Fruit fly (Drosophila melanogaster) whole organism: ENCODE results near the gene Actn3.

ENCODE experiments used
- CG8478 ChIP-seq: fragments of >200 bp; optimal IDR thresholded peaks from 2 replicates; lab custom pipeline; 2018; ENCODE audit warnings: inconsistent platforms
- Dll ChIP-seq: fragments of >200 bp; optimal IDR thresholded peaks from 2 replicates; lab custom pipeline; 2017
- EcR ChIP-seq, 2 experiments: fragments of >200 bp; optimal IDR thresholded peaks; 2 replicates each; lab custom pipeline; 2017; ENCODE audit warnings: missing biosample characterization in 2 of 2, missing genetic modification characterization in 2 of 2, missing genetic modification reagents in 2 of 2
- pan ChIP-seq: fragments of >200 bp; optimal IDR thresholded peaks from 2 replicates; lab custom pipeline; 2017
- psq ChIP-seq: fragments of >200 bp; optimal IDR thresholded peaks from 2 replicates; lab custom pipeline; 2017
- usp ChIP-seq: fragments of >200 bp; optimal IDR thresholded peaks from 2 replicates; lab custom pipeline; 2017; ENCODE audit warnings: missing biosample characterization, missing genetic modification characterization, mixed read lengths

Gene Actn3

dm6 chr3R:16980958-16981623 is 3.5 kb upstream of the Actn3 start:
- TF ChIP-seq psq (lab: Kevin White, UChicago) (no peak), CG8478 (lab: Kevin White, UChicago) (no peak), EcR (GFP tag; optimal IDR thresholded peaks at IDR 0.05; lab: Kevin White, UChicago) (no peak), Dll (lab: Kevin White, UChicago) (no peak), pan (lab: Kevin White, UChicago) (no peak), usp (GFP tag; lab: Kevin White, UChicago) (no peak)

dm6 chr3R:16974904-16975303 is 2.7 kb downstream of the Actn3 start, which contains the start of gene VhaM9.7-d:
Gene VhaM9.7-d, plus strand, starts transcription at chr3R:16975204.
- TF ChIP-seq Dll (lab: Kevin White, UChicago), result no peak
- TF ChIP-seq usp (GFP tag; lab: Kevin White, UChicago), result no peak
- TF ChIP-seq psq (lab: Kevin White, UChicago), result no peak
- TF ChIP-seq pan (lab: Kevin White, UChicago), result no peak
- TF ChIP-seq CG8478 (lab: Kevin White, UChicago), result no peak
- TF ChIP-seq EcR (GFP tag; optimal IDR thresholded peaks at IDR 0.05; lab: Kevin White, UChicago), result no peak

- TF ChIP-seq Dll (lab: Kevin White, UChicago) (no peak), CG8478 (lab: Kevin White, UChicago) (no peak), usp (GFP tag; lab: Kevin White, UChicago) (no peak), EcR (GFP tag; optimal IDR thresholded peaks at IDR 0.05; lab: Kevin White, UChicago) (no peak), psq (lab: Kevin White, UChicago) (no peak), pan (lab: Kevin White, UChicago) (no peak)
These were observed 5.0 kb downstream of the Actn3 start for dm6 chr3R:16972575-16972974.

DNA sequence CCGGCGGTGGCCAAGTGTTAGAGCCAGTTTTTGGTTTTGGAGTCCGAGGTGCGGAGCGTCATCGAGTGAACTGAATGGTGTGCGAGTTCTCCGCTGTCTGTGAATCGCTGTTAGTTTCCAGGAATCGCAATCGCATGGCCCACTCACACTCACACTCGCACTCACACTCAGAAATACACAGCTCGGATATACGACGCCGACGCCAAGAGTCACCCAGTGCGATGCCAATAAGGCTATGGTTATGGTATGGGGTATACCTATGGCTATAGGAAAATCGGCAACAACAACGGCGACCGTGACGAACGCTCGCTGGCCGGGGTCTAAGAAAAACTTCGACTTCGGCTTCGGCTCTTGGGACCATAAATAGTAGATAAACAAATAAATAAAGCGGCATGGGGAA is 5.5 kb downstream of the Actn3 start, which contains the start of gene Abd-B:
Gene Abd-B, minus strand, starts transcription at position 101 of the 400 bp plus-strand sequence.
- no peak for TF ChIP-seq CG8478 (lab: Kevin White, UChicago)
- no peak for TF ChIP-seq usp (GFP tag; lab: Kevin White, UChicago)
- TF ChIP-seq psq (lab: Kevin White, UChicago), result no peak
- TF ChIP-seq EcR (GFP tag; optimal IDR thresholded peaks at IDR 0.05; lab: Kevin White, UChicago), result no peak
- TF ChIP-seq Dll (lab: Kevin White, UChicago), result no peak
- TF ChIP-seq pan (lab: Kevin White, UChicago), result no peak

DNA sequence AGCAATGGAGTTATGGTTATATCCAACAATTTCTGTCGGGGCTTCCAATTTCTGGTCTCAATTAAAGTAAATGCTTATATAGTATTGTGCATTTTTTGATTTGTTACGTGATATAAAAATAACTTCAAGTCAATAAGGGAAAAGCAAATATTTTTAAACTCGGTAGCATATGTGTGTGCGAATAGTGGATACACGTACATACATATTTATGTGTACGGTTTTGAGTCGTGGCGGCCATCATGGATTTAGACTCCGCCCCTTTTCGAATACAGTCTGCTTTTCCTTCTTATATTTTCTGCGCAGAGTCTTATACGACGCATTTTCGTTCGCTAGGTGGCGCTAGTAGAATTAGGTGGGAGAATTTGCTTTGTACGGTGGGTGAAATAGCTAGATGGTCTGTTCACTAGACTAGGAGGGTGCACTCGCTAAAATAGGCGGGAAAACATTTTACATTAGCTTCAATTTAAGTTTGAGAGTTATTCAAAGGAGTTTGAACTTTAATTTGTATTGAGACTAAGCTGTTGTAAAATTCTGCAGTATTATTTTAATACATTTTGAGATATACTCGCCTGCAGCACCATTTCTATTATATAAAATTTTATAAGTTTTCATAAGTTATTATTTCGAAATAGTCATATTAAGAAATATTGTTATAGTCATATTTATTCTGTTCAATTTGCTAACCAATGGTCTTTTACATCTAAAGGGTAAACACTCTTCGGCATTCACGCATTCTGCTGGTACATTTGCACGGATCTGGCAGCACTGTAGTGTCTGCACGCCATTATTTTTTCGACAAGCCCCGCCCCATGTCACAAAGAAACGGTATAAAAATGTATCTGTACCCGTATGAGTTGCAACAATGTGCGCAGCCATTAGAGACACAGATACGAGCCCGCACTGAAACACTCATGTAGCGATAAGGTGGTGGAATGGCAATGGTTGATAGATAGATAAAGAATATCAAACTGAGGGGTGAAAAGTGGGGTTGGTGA is 7.9 kb downstream of the Actn3 start:
- TF ChIP-seq Dll (lab: Kevin White, UChicago) (no peak), psq (lab: Kevin White, UChicago) (no peak), usp (GFP tag; lab: Kevin White, UChicago) (no peak), CG8478 (lab: Kevin White, UChicago) (no peak), EcR (GFP tag; optimal IDR thresholded peaks at IDR 0.05; lab: Kevin White, UChicago) (no peak), pan (lab: Kevin White, UChicago) (no peak)

DNA sequence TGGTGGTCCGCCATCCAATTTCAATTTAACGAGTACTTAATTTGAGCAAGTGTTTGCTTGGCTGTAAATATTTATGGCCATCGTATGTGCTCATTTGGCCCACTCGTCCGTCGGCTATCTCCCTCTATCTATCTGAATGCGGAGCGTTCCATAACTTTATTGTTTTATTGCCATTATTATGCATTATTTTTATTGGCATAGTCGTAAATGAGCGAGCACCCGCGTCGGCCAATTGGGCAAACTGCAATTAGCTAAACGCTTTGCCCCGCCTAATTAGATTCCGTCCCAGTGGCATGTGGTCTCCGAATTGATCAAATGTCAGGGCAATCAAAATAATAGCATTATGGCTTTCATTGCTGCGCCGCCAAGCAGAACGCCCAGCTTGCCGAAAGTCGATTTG is 15.3 kb downstream of the Actn3 start:
- TF ChIP-seq pan (lab: Kevin White, UChicago) (no peak), CG8478 (lab: Kevin White, UChicago) (no peak), usp (GFP tag; lab: Kevin White, UChicago) (no peak), Dll (lab: Kevin White, UChicago) (no peak), EcR (GFP tag; optimal IDR thresholded peaks at IDR 0.05; lab: Kevin White, UChicago) (no peak), psq (lab: Kevin White, UChicago) (no peak)

dm6 chr3R:16960219-16960618 is 17.4 kb downstream of the Actn3 start:
- TF ChIP-seq usp (GFP tag; lab: Kevin White, UChicago) (no peak), Dll (lab: Kevin White, UChicago) (no peak), EcR (GFP tag; optimal IDR thresholded peaks at IDR 0.05; lab: Kevin White, UChicago) (no peak), CG8478 (lab: Kevin White, UChicago) (no peak), pan (lab: Kevin White, UChicago) (no peak), psq (lab: Kevin White, UChicago) (no peak)

DNA sequence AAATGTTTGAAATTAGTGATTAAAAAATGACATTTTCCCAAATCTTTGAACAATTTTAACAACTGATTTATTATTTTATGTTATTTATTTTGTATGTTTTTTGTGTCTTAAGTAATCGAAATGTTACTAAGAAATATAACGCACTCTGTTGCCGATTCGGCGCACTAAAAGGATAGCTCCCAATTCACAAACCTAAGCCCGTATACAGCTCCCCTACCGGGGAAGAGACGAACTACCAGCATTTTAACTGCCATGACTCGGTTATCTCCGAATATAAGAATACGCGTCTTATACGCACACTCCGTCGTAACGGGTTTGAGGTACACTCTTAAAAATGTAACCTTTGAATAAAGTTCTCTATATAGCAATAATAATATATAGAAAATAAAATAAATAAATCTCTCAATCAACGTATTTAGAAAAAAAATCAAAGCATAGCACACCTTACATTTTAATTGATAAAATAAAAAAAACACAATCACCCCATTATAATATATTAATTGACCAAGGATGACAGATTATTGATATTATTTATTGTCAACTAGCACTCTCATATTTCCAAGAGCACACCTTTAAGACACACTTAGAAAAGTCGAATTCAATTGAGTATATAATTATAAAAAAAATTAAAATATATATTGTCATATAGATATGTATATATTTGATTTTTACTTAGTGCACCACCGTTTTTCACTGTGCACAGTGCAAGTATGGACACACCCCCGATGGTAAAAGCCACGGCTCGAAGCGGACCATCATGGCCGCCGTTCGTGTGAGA is 19.6 kb downstream of the Actn3 start:
- TF ChIP-seq usp (GFP tag; lab: Kevin White, UChicago) (no peak), pan (lab: Kevin White, UChicago) (no peak), CG8478 (lab: Kevin White, UChicago) (no peak), psq (lab: Kevin White, UChicago) (no peak), EcR (GFP tag; optimal IDR thresholded peaks at IDR 0.05; lab: Kevin White, UChicago) (no peak), Dll (lab: Kevin White, UChicago) (no peak)

dm6 chr3R:16954423-16954822 is 23.2 kb downstream of the Actn3 start:
- TF ChIP-seq usp (GFP tag; lab: Kevin White, UChicago), result no peak
- no peak for TF ChIP-seq EcR (GFP tag; optimal IDR thresholded peaks at IDR 0.05; lab: Kevin White, UChicago)
- no peak for TF ChIP-seq pan (lab: Kevin White, UChicago)

dm6 chr3R:16951374-16951773 is 26.2 kb downstream of the Actn3 start:
- no peak for TF ChIP-seq usp (GFP tag; lab: Kevin White, UChicago)
- TF ChIP-seq pan (lab: Kevin White, UChicago), result no peak
- TF ChIP-seq EcR (GFP tag; optimal IDR thresholded peaks at IDR 0.05; lab: Kevin White, UChicago), result no peak
- TF ChIP-seq CG8478 (lab: Kevin White, UChicago), result no peak
- no peak for TF ChIP-seq psq (lab: Kevin White, UChicago)
- TF ChIP-seq Dll (lab: Kevin White, UChicago), result no peak
